Worm (Caenorhabditis elegans) whole organism, L3 larva: ENCODE results near the gene C04E6.5.

Source experiments
- ceh-28 ChIP-seq: fragments of 150-350 bp; optimal IDR thresholded peaks from 2 replicates; lab custom pipeline; 2014; ENCODE audit warnings: missing biosample characterization, missing genetic modification reagents, missing genetic modification characterization
- egl-27 ChIP-seq: sonication (generic microtip); optimal IDR thresholded peaks from 4 replicates; lab custom pipeline; 2017; ENCODE audit warnings: missing biosample characterization, missing genetic modification reagents, missing genetic modification characterization
- snpc-4 ChIP-seq: fragments of 150-350 bp; optimal IDR thresholded peaks from 2 replicates; lab custom pipeline; 2014; ENCODE audit warnings: missing biosample characterization, missing genetic modification characterization
- unc-62 ChIP-seq: fragments of 150-350 bp; sonication (generic microtip); optimal IDR thresholded peaks from 4 replicates; lab custom pipeline; 2014; ENCODE audit warnings: missing biosample characterization, missing genetic modification reagents, missing genetic modification characterization
- ztf-11 ChIP-seq: fragments of 150-350 bp; optimal IDR thresholded peaks from 2 replicates; lab custom pipeline; 2014; ENCODE audit warnings: missing biosample characterization, missing genetic modification characterization

DNA sequence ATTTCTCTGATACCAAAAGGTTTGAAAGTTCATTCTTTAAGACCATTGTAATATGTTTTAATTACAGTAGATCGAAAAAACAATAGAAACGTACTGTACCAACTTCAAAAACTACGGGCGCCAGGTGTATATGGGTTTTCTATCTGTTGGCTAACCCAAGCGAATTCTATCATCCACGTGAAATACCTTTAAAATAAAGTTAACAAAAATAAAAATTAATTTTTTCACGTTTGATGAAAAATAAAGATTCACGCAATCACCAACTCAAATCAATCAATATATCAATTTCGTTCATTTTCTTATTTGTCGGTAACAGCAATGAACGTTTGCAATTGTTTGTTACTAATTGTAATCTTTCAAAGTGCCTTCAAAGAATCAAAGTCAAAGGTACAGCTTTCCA, 5.2 kb downstream of the C04E6.5 start, which contains the start of gene C04E6.4:
- TF ChIP-seq ztf-11: no peak
- TF ChIP-seq snpc-4: no peak
- no peak for TF ChIP-seq ceh-28
- no peak for TF ChIP-seq unc-62 (GFP tag; lab: Kevin White, UChicago)
- no peak for TF ChIP-seq egl-27 (tag; lab: Kevin White, UChicago)
